Worm (Caenorhabditis elegans): ENCODE results near the gene srz-11.

The srz-11 gene

ce11 chrV:15150176-15150575 is 12.7 kb upstream of the srz-11 start:
- no peak for TF ChIP-seq aly-1 (tag; optimal IDR thresholded peaks at IDR 0.05)
- TF ChIP-seq flt-1 (GFP tag; IDR thresholded peaks at IDR 0.05): no peak

ce11 chrV:15150661-15151060 is 12.2 kb upstream of the srz-11 start, which contains the start of gene T09F5.2:
Gene T09F5.2 (plus strand): TSS chrV:15150961.
- TF ChIP-seq sea-1 (GFP tag; conservative IDR thresholded peaks at IDR 0.05): no peak
- TF ChIP-seq flt-1 (GFP tag; IDR thresholded peaks at IDR 0.05): no peak
- TF ChIP-seq B0310.2 (tag; optimal IDR thresholded peaks at IDR 0.05): no peak
- TF ChIP-seq hnd-1 (tag; optimal IDR thresholded peaks at IDR 0.05): no peak
- no peak for TF ChIP-seq aly-1 (tag; optimal IDR thresholded peaks at IDR 0.05)
- no peak for TF ChIP-seq ama-1 (optimal IDR thresholded peaks at IDR 0.05)
- TF ChIP-seq scrt-1 (GFP tag; IDR thresholded peaks at IDR 0.05): no peak
- no peak for TF ChIP-seq hmbx-1 (tag; optimal IDR thresholded peaks at IDR 0.05)
- TF ChIP-seq pes-1 (GFP tag; IDR thresholded peaks at IDR 0.05): no peak
- no peak for TF ChIP-seq ets-7 (tag; optimal IDR thresholded peaks at IDR 0.05)
- no peak for TF ChIP-seq tbx-37 (GFP tag; conservative IDR thresholded peaks at IDR 0.05)
- TF ChIP-seq ceh-13 (GFP tag; optimal IDR thresholded peaks at IDR 0.05): no peak
- no peak for TF ChIP-seq tra-4 (tag; optimal IDR thresholded peaks at IDR 0.05)
- no peak for TF ChIP-seq ceh-36 (tag; optimal IDR thresholded peaks at IDR 0.05)
- no peak for TF ChIP-seq hmg-4 (GFP tag; optimal IDR thresholded peaks at IDR 0.05)
- no peak for TF ChIP-seq tbx-11 (GFP tag; IDR thresholded peaks at IDR 0.05)
- no peak for TF ChIP-seq F13C5.2 (tag; optimal IDR thresholded peaks at IDR 0.05)

- no peak for TF ChIP-seq ets-7 (tag; optimal IDR thresholded peaks at IDR 0.05)
- no peak for TF ChIP-seq ceh-36 (tag; optimal IDR thresholded peaks at IDR 0.05)
Observed at ce11 chrV:15152010-15152409, 10.9 kb upstream of the srz-11 start.

ce11 chrV:15153277-15153676 is 9.6 kb upstream of the srz-11 start, which contains the start of gene srh-55:
Gene srh-55 (plus strand): TSS chrV:15153577.
- no peak for TF ChIP-seq tra-4 (tag; optimal IDR thresholded peaks at IDR 0.05)

ce11 chrV:15156504-15156903 is 6.4 kb upstream of the srz-11 start:
- TF ChIP-seq scrt-1 (GFP tag; IDR thresholded peaks at IDR 0.05) (no peak), B0310.2 (tag; optimal IDR thresholded peaks at IDR 0.05) (no peak), hnd-1 (tag; optimal IDR thresholded peaks at IDR 0.05) (no peak), pes-1 (GFP tag; IDR thresholded peaks at IDR 0.05) (no peak), flt-1 (GFP tag; IDR thresholded peaks at IDR 0.05) (no peak), F13C5.2 (tag; optimal IDR thresholded peaks at IDR 0.05) (no peak), hmg-4 (GFP tag; optimal IDR thresholded peaks at IDR 0.05) (no peak), tra-4 (tag; optimal IDR thresholded peaks at IDR 0.05) (no peak), ets-7 (tag; optimal IDR thresholded peaks at IDR 0.05) (no peak)

ce11 chrV:15158691-15159090 is 4.2 kb upstream of the srz-11 start, which contains the start of gene str-45:
Gene str-45 (plus strand): TSS chrV:15158991.
- no peak for TF ChIP-seq hnd-1 (tag; optimal IDR thresholded peaks at IDR 0.05)
- no peak for TF ChIP-seq flt-1 (GFP tag; IDR thresholded peaks at IDR 0.05)
- TF ChIP-seq F13C5.2 (tag; optimal IDR thresholded peaks at IDR 0.05): no peak
- TF ChIP-seq ets-7 (tag; optimal IDR thresholded peaks at IDR 0.05): no peak
- TF ChIP-seq scrt-1 (GFP tag; IDR thresholded peaks at IDR 0.05): no peak
- no peak for TF ChIP-seq ama-1 (optimal IDR thresholded peaks at IDR 0.05)
- TF ChIP-seq tbx-37 (GFP tag; conservative IDR thresholded peaks at IDR 0.05): no peak
- no peak for TF ChIP-seq hmbx-1 (tag; optimal IDR thresholded peaks at IDR 0.05)

ce11 chrV:15175459-15175858 is 12.6 kb downstream of the srz-11 start, which contains the start of gene clec-47:
Gene clec-47 (plus strand): TSS chrV:15175759.
- TF ChIP-seq flt-1 (GFP tag; IDR thresholded peaks at IDR 0.05): no peak
- TF ChIP-seq F13C5.2 (tag; optimal IDR thresholded peaks at IDR 0.05): no peak
- no peak for TF ChIP-seq B0310.2 (tag; optimal IDR thresholded peaks at IDR 0.05)
- TF ChIP-seq hmg-4 (GFP tag; optimal IDR thresholded peaks at IDR 0.05): no peak
- TF ChIP-seq hmbx-1 (tag; optimal IDR thresholded peaks at IDR 0.05): no peak
- TF ChIP-seq hnd-1 (tag; optimal IDR thresholded peaks at IDR 0.05): no peak
- TF ChIP-seq pes-1 (GFP tag; IDR thresholded peaks at IDR 0.05): no peak
- TF ChIP-seq scrt-1 (GFP tag; IDR thresholded peaks at IDR 0.05): no peak
- no peak for TF ChIP-seq ceh-13 (GFP tag; optimal IDR thresholded peaks at IDR 0.05)
- TF ChIP-seq sea-1 (GFP tag; conservative IDR thresholded peaks at IDR 0.05): no peak
- TF ChIP-seq ama-1 (optimal IDR thresholded peaks at IDR 0.05): no peak
- TF ChIP-seq ets-7 (tag; optimal IDR thresholded peaks at IDR 0.05): no peak
- no peak for TF ChIP-seq tra-4 (tag; optimal IDR thresholded peaks at IDR 0.05)
- no peak for TF ChIP-seq ceh-36 (tag; optimal IDR thresholded peaks at IDR 0.05)
- TF ChIP-seq tbx-11 (GFP tag; IDR thresholded peaks at IDR 0.05): no peak
- TF ChIP-seq tbx-37 (GFP tag; conservative IDR thresholded peaks at IDR 0.05): no peak
- TF ChIP-seq aly-1 (tag; optimal IDR thresholded peaks at IDR 0.05): no peak

- TF ChIP-seq hmbx-1 (tag; optimal IDR thresholded peaks at IDR 0.05) (no peak), ets-7 (tag; optimal IDR thresholded peaks at IDR 0.05) (no peak), ceh-13 (GFP tag; optimal IDR thresholded peaks at IDR 0.05) (no peak), sea-1 (GFP tag; conservative IDR thresholded peaks at IDR 0.05) (no peak), B0310.2 (tag; optimal IDR thresholded peaks at IDR 0.05) (no peak), ceh-36 (tag; optimal IDR thresholded peaks at IDR 0.05) (no peak), ama-1 (optimal IDR thresholded peaks at IDR 0.05) (no peak), F13C5.2 (tag; optimal IDR thresholded peaks at IDR 0.05) (no peak), tbx-11 (GFP tag; IDR thresholded peaks at IDR 0.05) (no peak), pes-1 (GFP tag; IDR thresholded peaks at IDR 0.05) (no peak), tra-4 (tag; optimal IDR thresholded peaks at IDR 0.05) (no peak), tbx-37 (GFP tag; conservative IDR thresholded peaks at IDR 0.05) (no peak)
Observed at ce11 chrV:15179757-15180156, 16.9 kb downstream of the srz-11 start, which contains the start of gene T09F5.10. Gene T09F5.10 (plus strand): TSS chrV:15180057.

ce11 chrV:15181899-15182298 is 19.0 kb downstream of the srz-11 start:
- TF ChIP-seq hmbx-1 (tag; optimal IDR thresholded peaks at IDR 0.05): no peak
- no peak for TF ChIP-seq ets-7 (tag; optimal IDR thresholded peaks at IDR 0.05)
- TF ChIP-seq ceh-13 (GFP tag; optimal IDR thresholded peaks at IDR 0.05): no peak
- no peak for TF ChIP-seq flt-1 (GFP tag; IDR thresholded peaks at IDR 0.05)
- no peak for TF ChIP-seq F13C5.2 (tag; optimal IDR thresholded peaks at IDR 0.05)
- no peak for TF ChIP-seq scrt-1 (GFP tag; IDR thresholded peaks at IDR 0.05)
- no peak for TF ChIP-seq ama-1 (optimal IDR thresholded peaks at IDR 0.05)
- TF ChIP-seq pes-1 (GFP tag; IDR thresholded peaks at IDR 0.05): no peak
- no peak for TF ChIP-seq B0310.2 (tag; optimal IDR thresholded peaks at IDR 0.05)
- no peak for TF ChIP-seq hmg-4 (GFP tag; optimal IDR thresholded peaks at IDR 0.05)
- no peak for TF ChIP-seq tra-4 (tag; optimal IDR thresholded peaks at IDR 0.05)
- no peak for TF ChIP-seq aly-1 (tag; optimal IDR thresholded peaks at IDR 0.05)

All from whole organism, early embryonic.